Worm (Caenorhabditis elegans) whole organism, L1 larva: ENCODE measurements around the gene T19H12.3.

Experiments used
- ceh-88 ChIP-seq: fragments of 200-800 bp; sonication (Bioruptor generic); IDR thresholded peaks from 2 replicates; pipeline ENCODE4 v1.3.6; 2022; ENCODE audit warnings: missing genetic modification characterization, missing compliant biosample characterization
- ceh-90 ChIP-seq: sonication (generic microtip); optimal IDR thresholded peaks from 2 replicates; lab custom pipeline; 2016; ENCODE audit warnings: missing genetic modification characterization, missing compliant biosample characterization
- egl-27 ChIP-seq, 2 experiments: fragments of 150-350 bp in 1 of 2; sonication (generic microtip); optimal IDR thresholded peaks; 3 replicates each; lab custom pipeline; 2017 to 2018; ENCODE audit warnings: missing biosample characterization in 2 of 2, missing genetic modification characterization in 2 of 2, missing genetic modification reagents in 2 of 2
- elt-2 ChIP-seq: sonication (generic microtip); optimal IDR thresholded peaks from 2 replicates; lab custom pipeline; 2016; ENCODE audit warnings: missing genetic modification characterization, mild to moderate bottlenecking, inconsistent platforms, missing compliant biosample characterization, missing genetic modification reagents
- elt-3 ChIP-seq, 6 experiments: fragments of 150-350 bp in 1 of 6; sonication (generic microtip); optimal IDR thresholded peaks; 2 replicates each; lab custom pipeline; 2017 to 2018; ENCODE audit warnings: missing biosample characterization in 6 of 6, missing genetic modification characterization in 6 of 6, inconsistent platforms in 1 of 6
- fkh-10 ChIP-seq: sonication (generic microtip); optimal IDR thresholded peaks from 2 replicates; lab custom pipeline; 2017; ENCODE audit warnings: missing biosample characterization, missing genetic modification reagents, missing genetic modification characterization
- fkh-4 ChIP-seq: sonication (generic microtip); optimal IDR thresholded peaks from 2 replicates; lab custom pipeline; 2016; ENCODE audit warnings: missing compliant biosample characterization, missing genetic modification characterization, borderline replicate concordance
- isw-1 ChIP-seq: fragments of 200-800 bp; sonication (Bioruptor generic); IDR thresholded peaks from 2 replicates; pipeline ENCODE4 v1.3.6; 2022; ENCODE audit warnings: missing genetic modification characterization, missing compliant biosample characterization
- jun-1 ChIP-seq: fragments of 150-350 bp; optimal IDR thresholded peaks from 2 replicates; lab custom pipeline; 2014; ENCODE audit warnings: missing biosample characterization, missing genetic modification reagents, missing genetic modification characterization
- mdl-1 ChIP-seq, 2 experiments: fragments of 150-350 bp; optimal IDR thresholded peaks; 2 replicates each; lab custom pipeline; 2014 to 2017; ENCODE audit warnings: missing biosample characterization in 2 of 2, missing genetic modification characterization in 2 of 2, inconsistent platforms in 1 of 2
- mef-2 ChIP-seq: fragments of 150-350 bp; optimal IDR thresholded peaks from 2 replicates; lab custom pipeline; 2014; ENCODE audit warnings: missing biosample characterization, missing genetic modification characterization
- nhr-20 ChIP-seq: sonication (generic microtip); optimal IDR thresholded peaks from 2 replicates; lab custom pipeline; 2016; ENCODE audit warnings: mild to moderate bottlenecking, missing genetic modification characterization, missing compliant biosample characterization
- nhr-77 ChIP-seq: fragments of 150-350 bp; optimal IDR thresholded peaks from 2 replicates; lab custom pipeline; 2014; ENCODE audit warnings: missing biosample characterization, missing genetic modification characterization
- nhr-84 ChIP-seq: sonication (generic microtip); optimal IDR thresholded peaks from 2 replicates; lab custom pipeline; 2017; ENCODE audit warnings: missing biosample characterization, missing genetic modification characterization
- nhr-85 ChIP-seq: sonication (generic microtip); peaks from one replicate; lab custom pipeline; 2016; ENCODE audit warnings: missing genetic modification characterization, inconsistent platforms, missing compliant biosample characterization
- nhr-90 ChIP-seq: sonication (generic microtip); optimal IDR thresholded peaks from 2 replicates; lab custom pipeline; 2016; ENCODE audit warnings: mild to moderate bottlenecking, missing genetic modification characterization, missing compliant biosample characterization; ENCODE audit not compliant: poor library complexity
- pax-3 ChIP-seq: fragments of 200-800 bp; sonication (Bioruptor generic); optimal IDR thresholded peaks from 2 replicates; lab custom pipeline; 2018; ENCODE audit warnings: mild to moderate bottlenecking, missing genetic modification characterization, moderate library complexity, missing compliant biosample characterization
- pqm-1 ChIP-seq: sonication (generic microtip); optimal IDR thresholded peaks from 3 replicates; lab custom pipeline; 2017; ENCODE audit warnings: missing biosample characterization, missing genetic modification characterization
- snpc-4 ChIP-seq: fragments of 150-350 bp; optimal IDR thresholded peaks from 2 replicates; lab custom pipeline; 2014; ENCODE audit warnings: missing biosample characterization, missing genetic modification characterization
- snu-23 ChIP-seq: sonication (generic microtip); optimal IDR thresholded peaks from 2 replicates; lab custom pipeline; 2016; ENCODE audit warnings: missing genetic modification characterization, missing compliant biosample characterization
- tlp-1 ChIP-seq: fragments of 150-350 bp; optimal IDR thresholded peaks from 2 replicates; lab custom pipeline; 2014; ENCODE audit warnings: missing biosample characterization, missing genetic modification characterization
- unc-30 ChIP-seq: sonication (generic microtip); optimal IDR thresholded peaks from 2 replicates; lab custom pipeline; 2017; ENCODE audit warnings: missing biosample characterization, missing genetic modification characterization
- unc-86 ChIP-seq: sonication (generic microtip); optimal IDR thresholded peaks from 2 replicates; lab custom pipeline; 2016; ENCODE audit warnings: missing genetic modification characterization, missing compliant biosample characterization
- zag-1 ChIP-seq: fragments of 150-350 bp; optimal IDR thresholded peaks from 2 replicates; lab custom pipeline; 2014; ENCODE audit warnings: missing biosample characterization, missing genetic modification characterization
- zip-4 ChIP-seq: fragments of 200-800 bp; sonication (Bioruptor generic); optimal IDR thresholded peaks from 2 replicates; lab custom pipeline; 2018; ENCODE audit warnings: mild to moderate bottlenecking, missing genetic modification characterization, moderate library complexity, missing compliant biosample characterization

Gene T19H12.3

ce11 chrV:4933268-4933667 is 47.8 kb downstream of the T19H12.3 start:
- TF ChIP-seq nhr-84 (tag; lab: Kevin White, UChicago) (no peak), isw-1 (GFP tag; lab: Robert Waterston, UW) (no peak), fkh-4 (tag; lab: Kevin White, UChicago) (no peak), nhr-77 (tag; lab: Kevin White, UChicago) (no peak), tlp-1 (tag; lab: Kevin White, UChicago) (no peak), jun-1 (tag; lab: Kevin White, UChicago) (no peak), ceh-90 (tag; lab: Kevin White, UChicago) (no peak), snpc-4 (no peak), ceh-88 (GFP tag; lab: Robert Waterston, UW) (no peak), elt-3 (tag; optimal IDR thresholded peaks at IDR 0.05; lab: Kevin White, UChicago) (no peak), mdl-1 (tag; optimal IDR thresholded peaks at IDR 0.05; lab: Kevin White, UChicago) (no peak), snu-23 (GFP tag; lab: Kevin White, UChicago) (no peak), zip-4 (no peak), pax-3 (tag; lab: Kevin White, UChicago) (no peak)

ce11 chrV:4934406-4934805 is 48.9 kb downstream of the T19H12.3 start, which contains the start of gene catp-2:
Gene catp-2 (plus strand): TSS chrV:4934706.
- TF ChIP-seq nhr-20, result no peak
- TF ChIP-seq nhr-90 (tag; lab: Kevin White, UChicago), result no peak
- no peak for TF ChIP-seq zag-1 (tag; lab: Kevin White, UChicago)

- TF ChIP-seq nhr-85 (tag; lab: Kevin White, UChicago) (no peak), elt-2 (peak; percentile 60), unc-86 (tag; lab: Kevin White, UChicago) (no peak), unc-30 (no peak), nhr-20 (no peak), mef-2 (tag; lab: Kevin White, UChicago) (no peak), egl-27 (tag; optimal IDR thresholded peaks at IDR 0.05; lab: Kevin White, UChicago) (no peak), pqm-1 (tag; lab: Kevin White, UChicago) (peak; percentile 19), fkh-10 (no peak), tlp-1 (tag; lab: Kevin White, UChicago) (no peak)
These were observed 49.6 kb downstream of the T19H12.3 start for ce11 chrV:4935096-4935495.
